Worm (Caenorhabditis elegans) whole organism, L4 larva: Measurements from ENCODE around the gene isy-1.

Experiments used
- daf-16 ChIP-seq, 3 experiments: sonication (generic microtip); optimal IDR thresholded peaks; 2 replicates each; lab custom pipeline; 2016 to 2017; ENCODE audit warnings: missing genetic modification characterization in 3 of 3, missing genetic modification reagents in 3 of 3, mild to moderate bottlenecking in 2 of 3, missing compliant biosample characterization in 2 of 3, missing biosample characterization in 1 of 3, moderate library complexity in 1 of 3
- lim-7 ChIP-seq: fragments of 200-800 bp; sonication (Bioruptor generic); IDR thresholded peaks from 2 replicates; pipeline ENCODE4 v1.3.6; 2022; ENCODE audit warnings: missing genetic modification characterization, missing compliant biosample characterization

ce11 chrV:11012419-11012818, 11.9 kb upstream of the isy-1 start, which contains the start of gene C13G3.1:
- TF ChIP-seq daf-16 (GFP tag; optimal IDR thresholded peaks at IDR 0.05; lab: Kevin White, UChicago), result no peak
- TF ChIP-seq daf-16 (tag; optimal IDR thresholded peaks at IDR 0.05; lab: Kevin White, UChicago), result no peak
- TF ChIP-seq lim-7 (GFP tag; lab: Robert Waterston, UW), result no peak
